Worm (Caenorhabditis elegans): ENCODE data around the gene ckb-3.

The ckb-3 gene

ce11 chrIII:4349799-4350198 lies 20.9 kb upstream of the ckb-3 start, which contains the start of gene B0285.6:
Gene B0285.6 (plus strand): TSS chrIII:4350099.
- TF ChIP-seq T22C8.4 (GFP tag; IDR thresholded peaks at IDR 0.05) (no peak), ztf-23 (GFP tag; IDR thresholded peaks at IDR 0.05) (no peak)

ce11 chrIII:4356384-4356783 lies 14.3 kb upstream of the ckb-3 start, which contains the start of gene mnp-1:
Gene mnp-1 (plus strand): TSS chrIII:4356594.
- TF ChIP-seq flt-1 (GFP tag; IDR thresholded peaks at IDR 0.05) (0 out of 2 replicates have a peak, but pooled peaks have one; percentile 44), ztf-23 (GFP tag; IDR thresholded peaks at IDR 0.05) (no peak)

- TF ChIP-seq med-1 (GFP tag; optimal IDR thresholded peaks at IDR 0.05; ENCODE audit: insufficient read depth) (no peak), klf-2 (GFP tag; conservative IDR thresholded peaks at IDR 0.05) (no peak), ref-1 (GFP tag; conservative IDR thresholded peaks at IDR 0.05) (no peak), cog-1 (tag; optimal IDR thresholded peaks at IDR 0.05) (no peak), ztf-23 (GFP tag; IDR thresholded peaks at IDR 0.05) (no peak), tab-1 (GFP tag; IDR thresholded peaks at IDR 0.05) (no peak), ztf-29 (GFP tag; IDR thresholded peaks at IDR 0.05) (no peak), flt-1 (GFP tag; IDR thresholded peaks at IDR 0.05) (no peak), T22C8.4 (GFP tag; IDR thresholded peaks at IDR 0.05) (no peak)
These were observed 13.2 kb upstream of the ckb-3 start for ce11 chrIII:4357438-4357837.

- TF ChIP-seq med-1 (GFP tag; optimal IDR thresholded peaks at IDR 0.05; ENCODE audit: insufficient read depth) = no peak
- no peak for TF ChIP-seq klf-2 (GFP tag; conservative IDR thresholded peaks at IDR 0.05)
- no peak for TF ChIP-seq tab-1 (GFP tag; IDR thresholded peaks at IDR 0.05)
- TF ChIP-seq ref-1 (GFP tag; conservative IDR thresholded peaks at IDR 0.05) = no peak
- no peak for TF ChIP-seq flt-1 (GFP tag; IDR thresholded peaks at IDR 0.05)
- no peak for TF ChIP-seq ztf-23 (GFP tag; IDR thresholded peaks at IDR 0.05)
- no peak for TF ChIP-seq cog-1 (tag; optimal IDR thresholded peaks at IDR 0.05)
- TF ChIP-seq T22C8.4 (GFP tag; IDR thresholded peaks at IDR 0.05) = no peak
- TF ChIP-seq ztf-29 (GFP tag; IDR thresholded peaks at IDR 0.05) = no peak
These were observed 12.3 kb upstream of the ckb-3 start for ce11 chrIII:4358345-4358744.

DNA sequence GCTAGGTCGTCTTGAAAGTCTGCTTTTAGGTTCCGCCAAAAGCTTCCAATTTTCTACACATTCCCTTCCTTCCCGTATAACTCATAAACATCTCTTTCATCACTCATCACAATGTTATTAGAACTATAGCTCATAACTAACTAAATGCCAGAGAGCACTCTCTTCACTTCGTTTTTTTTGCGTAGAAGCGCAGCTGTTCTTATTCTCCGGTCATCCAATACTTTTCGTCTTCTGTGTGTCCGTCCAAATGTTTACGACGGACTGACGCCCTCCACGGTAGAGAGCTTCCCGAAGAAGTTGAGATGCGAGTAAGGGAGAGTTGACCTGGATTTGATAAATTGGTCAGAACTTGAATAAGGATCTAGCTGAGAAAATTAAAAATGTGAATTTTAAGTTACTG lies 11.5 kb upstream of the ckb-3 start:
- TF ChIP-seq klf-2 (GFP tag; conservative IDR thresholded peaks at IDR 0.05) (no peak), med-1 (GFP tag; optimal IDR thresholded peaks at IDR 0.05; ENCODE audit: insufficient read depth) (no peak), flt-1 (GFP tag; IDR thresholded peaks at IDR 0.05) (no peak), ref-1 (GFP tag; conservative IDR thresholded peaks at IDR 0.05) (no peak), cog-1 (tag; optimal IDR thresholded peaks at IDR 0.05) (no peak), ztf-29 (GFP tag; IDR thresholded peaks at IDR 0.05) (no peak), tab-1 (GFP tag; IDR thresholded peaks at IDR 0.05) (no peak), T22C8.4 (GFP tag; IDR thresholded peaks at IDR 0.05) (no peak), ztf-23 (GFP tag; IDR thresholded peaks at IDR 0.05) (no peak)

- TF ChIP-seq tab-1 (GFP tag; IDR thresholded peaks at IDR 0.05) (no peak), ztf-23 (GFP tag; IDR thresholded peaks at IDR 0.05) (no peak), ztf-29 (GFP tag; IDR thresholded peaks at IDR 0.05) (no peak), med-1 (GFP tag; optimal IDR thresholded peaks at IDR 0.05; ENCODE audit: insufficient read depth) (no peak), cog-1 (tag; optimal IDR thresholded peaks at IDR 0.05) (no peak), T22C8.4 (GFP tag; IDR thresholded peaks at IDR 0.05) (no peak), flt-1 (GFP tag; IDR thresholded peaks at IDR 0.05) (no peak), klf-2 (GFP tag; conservative IDR thresholded peaks at IDR 0.05) (no peak), ref-1 (GFP tag; conservative IDR thresholded peaks at IDR 0.05) (no peak)
These were observed 10.8 kb upstream of the ckb-3 start for ce11 chrIII:4359900-4360299.

DNA sequence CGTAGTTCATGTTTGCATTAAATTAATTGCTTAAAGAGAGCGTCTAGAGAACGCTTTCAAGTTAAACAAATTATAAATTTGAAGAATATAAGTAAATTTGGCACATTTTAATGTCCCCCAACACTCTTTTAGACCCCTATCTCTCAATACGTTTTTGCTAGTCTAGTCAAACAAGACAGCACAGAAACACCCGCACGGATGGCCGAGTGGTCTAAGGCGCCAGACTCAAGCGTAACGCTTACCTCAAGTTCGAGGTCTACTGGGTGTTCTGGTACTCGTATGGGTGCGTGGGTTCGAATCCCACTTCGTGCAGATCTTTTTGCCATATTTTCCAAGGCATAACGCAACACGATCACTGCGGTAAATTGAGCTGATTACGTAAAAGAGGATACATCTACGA lies 8.4 kb upstream of the ckb-3 start:
- 0 out of 2 replicates have a peak, but pooled peaks have one; percentile 6 for TF ChIP-seq flt-1 (GFP tag; IDR thresholded peaks at IDR 0.05)
- no peak for TF ChIP-seq med-1 (GFP tag; optimal IDR thresholded peaks at IDR 0.05; ENCODE audit: insufficient read depth)

- TF ChIP-seq ztf-23 (GFP tag; IDR thresholded peaks at IDR 0.05) (no peak), tab-1 (GFP tag; IDR thresholded peaks at IDR 0.05) (no peak), cog-1 (tag; optimal IDR thresholded peaks at IDR 0.05) (no peak), med-1 (GFP tag; optimal IDR thresholded peaks at IDR 0.05; ENCODE audit: insufficient read depth) (no peak), ztf-29 (GFP tag; IDR thresholded peaks at IDR 0.05) (no peak), ref-1 (GFP tag; conservative IDR thresholded peaks at IDR 0.05) (no peak), klf-2 (GFP tag; conservative IDR thresholded peaks at IDR 0.05) (no peak), flt-1 (GFP tag; IDR thresholded peaks at IDR 0.05) (no peak), T22C8.4 (GFP tag; IDR thresholded peaks at IDR 0.05) (no peak)
These were observed 5.7 kb upstream of the ckb-3 start, which contains the start of gene ckb-1 for ce11 chrIII:4364974-4365373. Gene ckb-1 (plus strand): TSS chrIII:4365274.

ce11 chrIII:4367649-4368048 lies 3.0 kb upstream of the ckb-3 start, which contains the start of gene ckb-2:
Gene ckb-2 (plus strand): TSS chrIII:4367949.
- TF ChIP-seq ref-1 (GFP tag; conservative IDR thresholded peaks at IDR 0.05) (no peak), med-1 (GFP tag; optimal IDR thresholded peaks at IDR 0.05; ENCODE audit: insufficient read depth) (no peak), klf-2 (GFP tag; conservative IDR thresholded peaks at IDR 0.05) (no peak), ztf-29 (GFP tag; IDR thresholded peaks at IDR 0.05) (no peak), T22C8.4 (GFP tag; IDR thresholded peaks at IDR 0.05) (no peak), flt-1 (GFP tag; IDR thresholded peaks at IDR 0.05) (no peak), ztf-23 (GFP tag; IDR thresholded peaks at IDR 0.05) (no peak)

DNA sequence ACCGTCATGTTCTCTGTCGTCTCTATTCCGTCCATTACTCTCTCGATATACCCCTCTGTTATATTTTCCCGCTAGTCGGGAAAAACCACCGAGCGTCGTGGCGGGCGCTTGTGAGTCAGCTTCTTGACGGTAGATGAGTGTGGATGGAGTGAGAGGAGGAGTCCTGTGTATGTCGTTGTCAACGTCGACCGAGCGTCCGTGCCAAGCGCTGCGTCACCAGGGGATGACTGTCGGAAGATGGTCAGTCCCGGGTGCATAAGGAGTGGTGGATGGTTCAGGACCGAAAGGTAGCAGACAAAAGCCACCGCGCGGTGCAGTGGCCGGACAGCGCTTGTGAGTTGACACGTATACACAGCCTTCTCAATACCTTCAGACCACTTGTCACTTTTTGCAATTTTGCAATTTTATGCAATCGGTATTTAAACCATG lies 1.3 kb upstream of the ckb-3 start:
- TF ChIP-seq tab-1 (GFP tag; IDR thresholded peaks at IDR 0.05) (peak; percentile 87), ztf-29 (GFP tag; IDR thresholded peaks at IDR 0.05) (0 out of 2 replicates have a peak, but pooled peaks have one; percentile 56), ref-1 (GFP tag; conservative IDR thresholded peaks at IDR 0.05) (peak; percentile 63), flt-1 (GFP tag; IDR thresholded peaks at IDR 0.05) (peak; percentile 93), klf-2 (GFP tag; conservative IDR thresholded peaks at IDR 0.05) (0 out of 2 replicates have a peak, but pooled peaks have one; percentile 62), T22C8.4 (GFP tag; IDR thresholded peaks at IDR 0.05) (peak; percentile 66; the same call in 1 of the 2 replicates), cog-1 (tag; optimal IDR thresholded peaks at IDR 0.05) (peak; percentile 27), ztf-23 (GFP tag; IDR thresholded peaks at IDR 0.05) (peak; percentile 85)
